Fruit fly (Drosophila melanogaster) S2 (cell line): ENCODE measurements around the gene Ids.

ENCODE experiments used
- CG8478 ChIP-seq: fragments of >200 bp; optimal IDR thresholded peaks from 2 replicates; lab custom pipeline; 2018
- CTCF ChIP-seq, 2 experiments: fragments of >200 bp; optimal IDR thresholded peaks; 2 replicates each; lab custom pipeline; 2018

dm6 chr3L:3336368-3337164 lies 41.5 kb upstream of the Ids start, which contains the start of the genes Drsl6 and kst:
- TF ChIP-seq CTCF (optimal IDR thresholded peaks at IDR 0.05; lab: Kevin White, UChicago) (no peak), CG8478 (lab: Kevin White, UChicago) (no peak)
